Worm (Caenorhabditis elegans): ENCODE data around the gene ptr-19.

ptr-19 gene

DNA sequence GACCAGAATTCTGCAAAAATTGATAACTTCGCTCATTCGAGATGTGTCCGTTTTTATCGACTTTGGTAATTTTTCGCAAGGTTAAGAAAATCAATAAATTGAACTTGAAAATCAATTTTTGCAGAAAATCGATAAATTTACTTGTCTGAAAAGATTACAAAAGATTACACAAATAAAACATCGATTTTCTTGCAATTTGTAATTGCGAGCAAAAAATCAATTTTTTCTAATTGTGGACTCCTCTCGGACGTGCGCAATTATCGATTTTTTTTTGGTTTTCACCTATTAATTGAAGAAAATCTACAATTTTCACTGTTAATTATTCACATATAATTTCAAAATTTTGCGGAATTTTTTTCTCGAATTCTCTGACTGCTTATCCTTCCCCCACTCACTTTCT is 9.6 kb downstream of the ptr-19 start:
- TF ChIP-seq C16A3.4 (tag; optimal IDR thresholded peaks at IDR 0.05) (no peak), xbp-1 (tag; optimal IDR thresholded peaks at IDR 0.05) (no peak), lir-3 (tag; optimal IDR thresholded peaks at IDR 0.05; ENCODE audit: poor library complexity) (no peak), snu-23 (GFP tag; optimal IDR thresholded peaks at IDR 0.05) (no peak), ama-1 (optimal IDR thresholded peaks at IDR 0.05) (no peak), ceh-88 (GFP tag; IDR thresholded peaks at IDR 0.05) (no peak), lsy-2 (tag; optimal IDR thresholded peaks at IDR 0.05) (no peak), nhr-77 (tag; optimal IDR thresholded peaks at IDR 0.05) (no peak), fos-1 (tag; optimal IDR thresholded peaks at IDR 0.05) (no peak), lin-15B (tag; optimal IDR thresholded peaks at IDR 0.05) (no peak), hlh-17 (GFP tag; optimal IDR thresholded peaks at IDR 0.05; ENCODE audit: borderline replicate concordance) (no peak), unc-62 (GFP tag; optimal IDR thresholded peaks at IDR 0.05) (no peak), pag-3 (tag; optimal IDR thresholded peaks at IDR 0.05; ENCODE audit: borderline replicate concordance, insufficient read depth) (no peak), pqm-1 (tag; optimal IDR thresholded peaks at IDR 0.05) (no peak)

DNA sequence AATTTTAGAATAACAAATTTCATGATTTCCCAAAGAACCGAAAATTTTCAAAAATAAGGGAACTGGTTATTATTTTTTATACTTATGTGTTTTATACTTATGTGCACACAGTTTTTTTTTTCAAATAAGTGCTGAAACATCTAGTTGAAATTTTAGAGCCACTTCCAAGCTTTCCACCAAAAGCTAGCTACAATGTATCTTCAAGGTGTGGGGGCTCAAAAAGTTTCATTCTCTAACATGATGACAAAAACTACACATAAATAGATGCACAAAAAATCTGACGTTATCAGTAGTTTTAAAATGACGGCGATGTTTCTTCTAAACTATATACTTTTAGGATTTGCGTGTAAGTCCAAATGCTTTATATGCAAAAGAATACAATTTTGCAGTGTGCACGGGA is 12.4 kb downstream of the ptr-19 start, which contains the start of gene clec-163:
TSS of gene clec-163 (plus strand) at position 301 of the 400 bp plus-strand sequence.
- TF ChIP-seq jun-1 (tag; optimal IDR thresholded peaks at IDR 0.05) (no peak), Y116A8C.19 (tag; optimal IDR thresholded peaks at IDR 0.05; ENCODE audit: borderline replicate concordance) (no peak), nhr-47 (tag; optimal IDR thresholded peaks at IDR 0.05) (no peak), sup-37 (GFP tag; optimal IDR thresholded peaks at IDR 0.05) (no peak), fkh-10 (GFP tag; optimal IDR thresholded peaks at IDR 0.05) (no peak), sox-4 (tag; optimal IDR thresholded peaks at IDR 0.05) (no peak), egl-27 (tag; optimal IDR thresholded peaks at IDR 0.05) (no peak), lir-3 (tag; optimal IDR thresholded peaks at IDR 0.05; ENCODE audit: poor library complexity) (no peak), lin-14 (GFP tag; optimal IDR thresholded peaks at IDR 0.05) (no peak), lin-35 (GFP tag; optimal IDR thresholded peaks at IDR 0.05) (no peak), hlh-4 (tag; optimal IDR thresholded peaks at IDR 0.05) (no peak), efl-3 (GFP tag; optimal IDR thresholded peaks at IDR 0.05) (no peak)

DNA sequence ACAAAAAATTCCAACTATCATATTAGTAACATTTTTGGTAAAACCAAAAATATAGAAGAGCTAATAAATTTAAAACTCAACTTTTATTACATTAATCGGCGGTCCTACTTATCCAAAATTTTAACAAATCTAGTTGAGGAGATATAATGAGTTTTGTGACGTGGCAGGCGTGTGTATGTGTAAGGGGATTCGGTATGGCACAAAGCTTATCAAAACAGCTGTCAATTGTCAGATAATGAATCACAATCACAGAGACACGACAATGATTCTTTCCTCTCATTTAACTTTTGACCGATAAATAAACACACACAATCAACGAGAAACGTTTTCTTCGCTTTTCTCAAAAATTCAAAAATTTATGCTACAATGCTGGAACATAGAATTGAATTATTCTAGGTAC is 20.4 kb downstream of the ptr-19 start, which contains the start of gene K11D9.3:
TSS of gene K11D9.3 (minus strand) at position 181 of the 400 bp plus-strand sequence.
- TF ChIP-seq rnt-1 (tag; optimal IDR thresholded peaks at IDR 0.05) = peak; percentile 39
- TF ChIP-seq pag-3 (tag; optimal IDR thresholded peaks at IDR 0.05; ENCODE audit: borderline replicate concordance, insufficient read depth) = peak; percentile 59
- no peak for TF ChIP-seq C04F5.9 (tag; optimal IDR thresholded peaks at IDR 0.05)
- no peak for TF ChIP-seq hlh-4 (tag; optimal IDR thresholded peaks at IDR 0.05)
- TF ChIP-seq lsy-2 (tag; optimal IDR thresholded peaks at IDR 0.05) = peak in 1 of 2 experiments; percentile 10
- peak; percentile 37 for TF ChIP-seq nhr-71 (tag; optimal IDR thresholded peaks at IDR 0.05)

DNA sequence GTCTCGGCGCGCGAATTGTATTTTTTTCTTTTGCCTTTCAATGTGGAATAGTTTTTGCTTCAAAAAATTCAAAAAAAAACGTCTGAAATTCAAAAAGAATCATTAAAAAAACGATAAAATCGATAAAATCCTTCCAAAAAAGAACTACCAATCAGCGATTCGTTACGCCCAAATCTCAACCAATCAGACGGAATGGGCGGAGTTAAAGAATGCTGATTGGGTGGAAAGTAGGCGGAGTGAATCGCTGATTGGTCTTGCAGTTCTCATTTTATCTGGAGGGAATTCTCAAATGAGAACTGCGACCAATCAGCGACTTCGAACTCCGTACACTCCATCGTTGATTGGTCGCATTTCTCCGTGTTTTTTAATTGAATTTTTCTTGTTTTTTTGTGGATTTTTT is 23.5 kb downstream of the ptr-19 start:
- TF ChIP-seq elt-3 (tag; optimal IDR thresholded peaks at IDR 0.05) = no peak
- no peak for TF ChIP-seq nhr-90 (tag; optimal IDR thresholded peaks at IDR 0.05; ENCODE audit: poor library complexity)
- TF ChIP-seq C04F5.9 (tag; optimal IDR thresholded peaks at IDR 0.05) = no peak
- no peak for TF ChIP-seq sox-4 (tag; optimal IDR thresholded peaks at IDR 0.05)
- no peak for TF ChIP-seq fos-1 (tag; optimal IDR thresholded peaks at IDR 0.05)
- TF ChIP-seq ces-1 (GFP tag; optimal IDR thresholded peaks at IDR 0.05) = no peak
- no peak for TF ChIP-seq snpc-4 (tag; optimal IDR thresholded peaks at IDR 0.05)
- no peak for TF ChIP-seq efl-3 (GFP tag; optimal IDR thresholded peaks at IDR 0.05)
- TF ChIP-seq mep-1 (tag; optimal IDR thresholded peaks at IDR 0.05) = no peak
- no peak for TF ChIP-seq mab-9 (GFP tag; IDR thresholded peaks at IDR 0.05)
- TF ChIP-seq C34B4.2 (tag; optimal IDR thresholded peaks at IDR 0.05) = no peak
- no peak for TF ChIP-seq fkh-4 (tag; optimal IDR thresholded peaks at IDR 0.05; ENCODE audit: borderline replicate concordance)
